Fruit fly (Drosophila melanogaster): ENCODE data around the gene RanBP3.

RanBP3 gene

dm6 chr3R:23733771-23734170 is 18.9 kb downstream of the RanBP3 start:
- TF ChIP-seq CG8159 (tag; optimal IDR thresholded peaks at IDR 0.05) (no peak), Pif1B (GFP tag; optimal IDR thresholded peaks at IDR 0.05) (no peak), gl (tag; optimal IDR thresholded peaks at IDR 0.05) (no peak), EcR (GFP tag; optimal IDR thresholded peaks at IDR 0.05) (no peak), CG34367 (tag; optimal IDR thresholded peaks at IDR 0.05) (no peak), CG9948 (tag; optimal IDR thresholded peaks at IDR 0.05) (no peak), CG32121 (GFP tag; IDR thresholded peaks at IDR 0.05) (no peak), rn (GFP tag; IDR thresholded peaks at IDR 0.05) (no peak), CG13204 (GFP tag; optimal IDR thresholded peaks at IDR 0.05) (no peak)

- TF ChIP-seq fd96Ca (GFP tag; IDR thresholded peaks at IDR 0.05) (no peak), CG15710 (tag; optimal IDR thresholded peaks at IDR 0.05) (no peak), CG32121 (GFP tag; IDR thresholded peaks at IDR 0.05) (no peak), Ets98B (GFP tag; IDR thresholded peaks at IDR 0.05) (peak; percentile 11; the same call in 1 of the 2 replicates), CG8159 (tag; optimal IDR thresholded peaks at IDR 0.05) (no peak)
Observed at dm6 chr3R:23732990-23733512, 19.6 kb downstream of the RanBP3 start, which contains the start of the genes Hmgcr and Rpn9. Gene Hmgcr (plus strand): TSS chr3R:23733324. Gene Rpn9 (minus strand): TSS chr3R:23733462.

- no peak for TF ChIP-seq CG9948 (tag; optimal IDR thresholded peaks at IDR 0.05)
- no peak for TF ChIP-seq CG4496 (GFP tag; IDR thresholded peaks at IDR 0.05)
- TF ChIP-seq CG13204 (GFP tag; optimal IDR thresholded peaks at IDR 0.05): no peak
- TF ChIP-seq gl (tag; optimal IDR thresholded peaks at IDR 0.05): no peak
Observed at dm6 chr3R:23732533-23732932, 20.1 kb downstream of the RanBP3 start.

- TF ChIP-seq Pif1A (GFP tag; optimal IDR thresholded peaks at IDR 0.05): no peak
- peak; percentile 18 for TF ChIP-seq EcR (GFP tag; optimal IDR thresholded peaks at IDR 0.05)
- no peak for TF ChIP-seq fd96Ca (GFP tag; IDR thresholded peaks at IDR 0.05)
- TF ChIP-seq gl (tag; optimal IDR thresholded peaks at IDR 0.05): no peak
- no peak for TF ChIP-seq CG32121 (GFP tag; IDR thresholded peaks at IDR 0.05)
Observed at dm6 chr3R:23730472-23730801, 22.2 kb downstream of the RanBP3 start.

- TF ChIP-seq CG14655 (GFP tag; optimal IDR thresholded peaks at IDR 0.05) (peak; percentile 45), CG8159 (tag; optimal IDR thresholded peaks at IDR 0.05) (peak; percentile 21), CG17806 (tag; optimal IDR thresholded peaks at IDR 0.05) (no peak), Pif1B (GFP tag; optimal IDR thresholded peaks at IDR 0.05) (no peak), CG12605 (GFP tag; IDR thresholded peaks at IDR 0.05) (peak; percentile 62), D1 (tag; optimal IDR thresholded peaks at IDR 0.05) (no peak), CG32121 (GFP tag; IDR thresholded peaks at IDR 0.05) (peak; percentile 57), Snoo (tag; optimal IDR thresholded peaks at IDR 0.05) (peak; percentile 40), rn (GFP tag; IDR thresholded peaks at IDR 0.05) (no peak), Ets98B (GFP tag; IDR thresholded peaks at IDR 0.05) (peak; percentile 61), EcR (GFP tag; optimal IDR thresholded peaks at IDR 0.05) (peak; percentile 54), CG34367 (tag; optimal IDR thresholded peaks at IDR 0.05) (no peak), CG15710 (tag; optimal IDR thresholded peaks at IDR 0.05) (peak; percentile 6), Pif1A (GFP tag; optimal IDR thresholded peaks at IDR 0.05) (no peak), CG8301 (tag; optimal IDR thresholded peaks at IDR 0.05) (peak; percentile 39), CG13204 (GFP tag; optimal IDR thresholded peaks at IDR 0.05) (peak; percentile 54), gl (tag; optimal IDR thresholded peaks at IDR 0.05) (peak; percentile 38), CG10348 (GFP tag; IDR thresholded peaks at IDR 0.05) (no peak), CG9948 (tag; optimal IDR thresholded peaks at IDR 0.05) (no peak), CG4496 (GFP tag; IDR thresholded peaks at IDR 0.05) (peak; percentile 84), fd96Ca (GFP tag; IDR thresholded peaks at IDR 0.05) (peak; percentile 51; the same call in 2 of the 3 replicates)
Observed at dm6 chr3R:23729632-23730471, 22.8 kb downstream of the RanBP3 start.

dm6 chr3R:23729066-23729465 is 23.6 kb downstream of the RanBP3 start:
- TF ChIP-seq CG32121 (GFP tag; IDR thresholded peaks at IDR 0.05) (no peak), rn (GFP tag; IDR thresholded peaks at IDR 0.05) (no peak), CG17806 (tag; optimal IDR thresholded peaks at IDR 0.05) (no peak), CG12605 (GFP tag; IDR thresholded peaks at IDR 0.05) (no peak), CG34367 (tag; optimal IDR thresholded peaks at IDR 0.05) (no peak), CG10348 (GFP tag; IDR thresholded peaks at IDR 0.05) (no peak), CG8159 (tag; optimal IDR thresholded peaks at IDR 0.05) (no peak), CG14655 (GFP tag; optimal IDR thresholded peaks at IDR 0.05) (no peak), CG9948 (tag; optimal IDR thresholded peaks at IDR 0.05) (no peak), Ets98B (GFP tag; IDR thresholded peaks at IDR 0.05) (no peak), Snoo (tag; optimal IDR thresholded peaks at IDR 0.05) (no peak)

- peak; percentile 28; the same call in 1 of the 2 replicates for TF ChIP-seq CG32121 (GFP tag; IDR thresholded peaks at IDR 0.05)
- TF ChIP-seq CG9948 (tag; optimal IDR thresholded peaks at IDR 0.05): peak; percentile 7
- TF ChIP-seq CG13204 (GFP tag; optimal IDR thresholded peaks at IDR 0.05): peak; percentile 62
- peak; percentile 44 for TF ChIP-seq Pif1B (GFP tag; optimal IDR thresholded peaks at IDR 0.05)
- TF ChIP-seq gl (tag; optimal IDR thresholded peaks at IDR 0.05): peak; percentile 62
- TF ChIP-seq CG4496 (GFP tag; IDR thresholded peaks at IDR 0.05): peak; percentile 76; the same call in 2 of the 3 replicates
- no peak for TF ChIP-seq CG34367 (tag; optimal IDR thresholded peaks at IDR 0.05)
- TF ChIP-seq CG14655 (GFP tag; optimal IDR thresholded peaks at IDR 0.05): peak; percentile 23
- TF ChIP-seq CG12605 (GFP tag; IDR thresholded peaks at IDR 0.05): peak; percentile 85
- TF ChIP-seq Pif1A (GFP tag; optimal IDR thresholded peaks at IDR 0.05): peak; percentile 57
- TF ChIP-seq CG17806 (tag; optimal IDR thresholded peaks at IDR 0.05): no peak
- peak; percentile 71; the same call in 1 of the 2 replicates for TF ChIP-seq Ets98B (GFP tag; IDR thresholded peaks at IDR 0.05)
- no peak for TF ChIP-seq EcR (GFP tag; optimal IDR thresholded peaks at IDR 0.05)
- TF ChIP-seq fd96Ca (GFP tag; IDR thresholded peaks at IDR 0.05): 0 out of 3 replicates have a peak, but pooled peaks have one; percentile 25
- no peak for TF ChIP-seq Snoo (tag; optimal IDR thresholded peaks at IDR 0.05)
- no peak for TF ChIP-seq CG8301 (tag; optimal IDR thresholded peaks at IDR 0.05)
- peak; percentile 49 for TF ChIP-seq CG8159 (tag; optimal IDR thresholded peaks at IDR 0.05)
- TF ChIP-seq CG15710 (tag; optimal IDR thresholded peaks at IDR 0.05): peak; percentile 52
- TF ChIP-seq rn (GFP tag; IDR thresholded peaks at IDR 0.05): no peak
- no peak for TF ChIP-seq D1 (tag; optimal IDR thresholded peaks at IDR 0.05)
- no peak for TF ChIP-seq CG10348 (GFP tag; IDR thresholded peaks at IDR 0.05)
Observed at dm6 chr3R:23728086-23728485, 24.5 kb downstream of the RanBP3 start.

All from whole organism, pupa.